Fruit fly (Drosophila melanogaster): Measurements from ENCODE around the gene CG43221.

CG43221 gene

dm6 chr2L:17450505-17451415 lies 34.8 kb upstream of the CG43221 start:
- TF ChIP-seq foxo (GFP tag; optimal IDR thresholded peaks at IDR 0.05) (peak in 1 of 2 experiments; percentile 83), Myc (optimal IDR thresholded peaks at IDR 0.05) (no peak), lola (GFP tag; optimal IDR thresholded peaks at IDR 0.05) (no peak), dl (GFP tag; optimal IDR thresholded peaks at IDR 0.05; ENCODE audit: insufficient read depth in 1 of 2, partially characterized antibody in 2 of 2) (peak in 1 of 2 experiments; percentile 63), dmrt93B (GFP tag; optimal IDR thresholded peaks at IDR 0.05) (peak; percentile 20), Hr78 (GFP tag; optimal IDR thresholded peaks at IDR 0.05) (no peak), tai (GFP tag; optimal IDR thresholded peaks at IDR 0.05) (peak; percentile 8), Vsx2 (GFP tag; optimal IDR thresholded peaks at IDR 0.05; ENCODE audit: partially characterized antibody) (no peak), HLH106 (tag; optimal IDR thresholded peaks at IDR 0.05) (peak; percentile 72), Rel (GFP tag; optimal IDR thresholded peaks at IDR 0.05) (no peak), Rel (tag; optimal IDR thresholded peaks at IDR 0.05) (no peak), sage (GFP tag; optimal IDR thresholded peaks at IDR 0.05) (no peak), Mio (GFP tag; optimal IDR thresholded peaks at IDR 0.05) (no peak), Abd-B (GFP tag; optimal IDR thresholded peaks at IDR 0.05) (no peak), usp (GFP tag; optimal IDR thresholded peaks at IDR 0.05) (no peak), rgr (GFP tag; optimal IDR thresholded peaks at IDR 0.05) (peak; percentile 86), CG32264 (GFP tag; optimal IDR thresholded peaks at IDR 0.05) (peak; percentile 27), CrebA (GFP tag; optimal IDR thresholded peaks at IDR 0.05; ENCODE audit: borderline replicate concordance) (no peak), Hnf4 (GFP tag; optimal IDR thresholded peaks at IDR 0.05) (peak; percentile 73), Hr83 (GFP tag; optimal IDR thresholded peaks at IDR 0.05; ENCODE audit: poor library complexity, severe bottlenecking) (no peak), Dif (GFP tag; optimal IDR thresholded peaks at IDR 0.05; ENCODE audit: partially characterized antibody) (peak; percentile 32), CG9705 (GFP tag; optimal IDR thresholded peaks at IDR 0.05) (peak; percentile 43), sv (GFP tag; optimal IDR thresholded peaks at IDR 0.05) (peak; percentile 7), woc (GFP tag; optimal IDR thresholded peaks at IDR 0.05) (peak; percentile 47), Sp1 (GFP tag; optimal IDR thresholded peaks at IDR 0.05) (peak; percentile 75), N (GFP tag; optimal IDR thresholded peaks at IDR 0.05) (no peak), jim (GFP tag; optimal IDR thresholded peaks at IDR 0.05) (no peak), ey (GFP tag; optimal IDR thresholded peaks at IDR 0.05) (peak; percentile 77), OdsH (GFP tag; optimal IDR thresholded peaks at IDR 0.05) (peak; percentile 78), Dfd (GFP tag; optimal IDR thresholded peaks at IDR 0.05) (no peak), pan (optimal IDR thresholded peaks at IDR 0.05) (no peak), brk (GFP tag; optimal IDR thresholded peaks at IDR 0.05) (peak; percentile 3), Jra (GFP tag; optimal IDR thresholded peaks at IDR 0.05) (peak; percentile 71), dsf (GFP tag; optimal IDR thresholded peaks at IDR 0.05; ENCODE audit: borderline replicate concordance) (no peak), br (GFP tag; optimal IDR thresholded peaks at IDR 0.05) (peak; percentile 64), h (GFP tag; optimal IDR thresholded peaks at IDR 0.05) (peak; percentile 82), psq (GFP tag; optimal IDR thresholded peaks at IDR 0.05) (peak; percentile 65), GATAd (GFP tag; optimal IDR thresholded peaks at IDR 0.05) (no peak), fru (GFP tag; optimal IDR thresholded peaks at IDR 0.05) (peak; percentile 79)

dm6 chr2L:17452084-17452483 lies 33.5 kb upstream of the CG43221 start:
- TF ChIP-seq brk (GFP tag; optimal IDR thresholded peaks at IDR 0.05) (no peak), Vsx2 (GFP tag; optimal IDR thresholded peaks at IDR 0.05; ENCODE audit: partially characterized antibody) (no peak), br (GFP tag; optimal IDR thresholded peaks at IDR 0.05) (no peak), dmrt93B (GFP tag; optimal IDR thresholded peaks at IDR 0.05) (no peak), lola (GFP tag; optimal IDR thresholded peaks at IDR 0.05) (no peak), Hr78 (GFP tag; optimal IDR thresholded peaks at IDR 0.05) (no peak)
